Worm (Caenorhabditis elegans): ENCODE measurements around the gene msp-77.

Gene msp-77

DNA sequence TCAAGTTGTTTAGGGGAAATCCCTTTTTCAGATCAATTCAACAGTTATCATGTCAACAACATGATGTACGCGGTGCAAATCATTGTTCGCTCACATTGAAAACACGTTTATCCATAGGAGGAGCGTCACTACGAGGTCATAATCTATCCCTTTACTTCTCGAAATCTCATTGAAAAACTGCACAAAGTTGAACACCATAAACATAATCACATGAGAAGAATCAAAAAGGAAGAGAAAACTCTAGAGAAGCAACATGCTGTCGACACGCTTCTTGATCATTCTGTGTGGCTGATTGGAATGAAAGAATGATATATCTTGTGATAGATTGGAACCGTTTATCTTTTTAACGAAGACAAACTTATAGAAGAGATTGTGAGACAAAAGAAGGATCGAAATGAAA lies 26.5 kb upstream of the msp-77 start (continued):
- no peak for TF ChIP-seq unc-86 (tag; optimal IDR thresholded peaks at IDR 0.05)
- no peak for TF ChIP-seq unc-98 (GFP tag; IDR thresholded peaks at IDR 0.05)
- no peak for TF ChIP-seq mef-2 (tag; optimal IDR thresholded peaks at IDR 0.05)
- TF ChIP-seq sox-4 (tag; optimal IDR thresholded peaks at IDR 0.05) = no peak
- TF ChIP-seq C34B4.2 (tag; optimal IDR thresholded peaks at IDR 0.05) = no peak
- no peak for TF ChIP-seq pax-3 (tag; optimal IDR thresholded peaks at IDR 0.05)
- peak; percentile 56 for TF ChIP-seq lir-3 (tag; optimal IDR thresholded peaks at IDR 0.05; ENCODE audit: poor library complexity)
- peak; percentile 96 for TF ChIP-seq nhr-20 (tag; optimal IDR thresholded peaks at IDR 0.05)
- peak; percentile 71 for TF ChIP-seq nhr-47 (tag; optimal IDR thresholded peaks at IDR 0.05)
- peak; percentile 84 for TF ChIP-seq tbx-2 (tag; optimal IDR thresholded peaks at IDR 0.05)
- no peak for TF ChIP-seq fkh-8 (tag; optimal IDR thresholded peaks at IDR 0.05)
- TF ChIP-seq lin-14 (GFP tag; optimal IDR thresholded peaks at IDR 0.05) = peak; percentile 84
- peak; percentile 89 for TF ChIP-seq unc-130 (tag; optimal IDR thresholded peaks at IDR 0.05)
- TF ChIP-seq mdl-1 (tag; optimal IDR thresholded peaks at IDR 0.05) = peak in 1 of 2 experiments; percentile 64
- peak; percentile 61 to 74 for TF ChIP-seq lsy-2 (tag; optimal IDR thresholded peaks at IDR 0.05)
- TF ChIP-seq blmp-1 (tag; optimal IDR thresholded peaks at IDR 0.05) = peak; percentile 94
- peak in 1 of 2 experiments; percentile 74 for TF ChIP-seq lin-35 (GFP tag; optimal IDR thresholded peaks at IDR 0.05)
- TF ChIP-seq hlh-17 (GFP tag; optimal IDR thresholded peaks at IDR 0.05; ENCODE audit: borderline replicate concordance) = no peak
- TF ChIP-seq C16A3.4 (tag; optimal IDR thresholded peaks at IDR 0.05) = peak; percentile 44

DNA sequence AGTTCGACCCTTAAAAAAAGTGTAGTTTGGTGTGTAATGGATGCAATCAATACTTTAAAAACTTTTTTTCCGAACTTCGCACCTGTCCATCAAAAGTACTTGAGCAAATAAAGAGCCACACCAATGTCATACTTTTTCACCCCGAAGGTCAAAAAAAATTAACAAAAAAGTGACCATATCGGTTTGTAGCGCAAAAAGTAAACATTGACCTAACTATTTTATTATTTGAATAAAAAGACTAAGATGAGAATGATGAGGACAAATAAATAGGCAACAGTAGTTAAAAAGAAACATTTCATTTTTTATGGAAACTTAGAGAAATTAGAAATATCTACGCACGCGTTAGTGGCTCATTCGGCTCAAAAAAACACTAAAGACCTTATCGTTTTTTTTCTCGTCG lies 25.1 kb upstream of the msp-77 start:
- TF ChIP-seq lin-15B (tag; optimal IDR thresholded peaks at IDR 0.05) (no peak), lin-14 (GFP tag; optimal IDR thresholded peaks at IDR 0.05) (peak; percentile 31), ztf-4 (tag; optimal IDR thresholded peaks at IDR 0.05) (no peak), tbx-2 (tag; optimal IDR thresholded peaks at IDR 0.05) (peak; percentile 45), nhr-77 (tag; optimal IDR thresholded peaks at IDR 0.05) (peak; percentile 16), nhr-85 (tag) (no peak)

DNA sequence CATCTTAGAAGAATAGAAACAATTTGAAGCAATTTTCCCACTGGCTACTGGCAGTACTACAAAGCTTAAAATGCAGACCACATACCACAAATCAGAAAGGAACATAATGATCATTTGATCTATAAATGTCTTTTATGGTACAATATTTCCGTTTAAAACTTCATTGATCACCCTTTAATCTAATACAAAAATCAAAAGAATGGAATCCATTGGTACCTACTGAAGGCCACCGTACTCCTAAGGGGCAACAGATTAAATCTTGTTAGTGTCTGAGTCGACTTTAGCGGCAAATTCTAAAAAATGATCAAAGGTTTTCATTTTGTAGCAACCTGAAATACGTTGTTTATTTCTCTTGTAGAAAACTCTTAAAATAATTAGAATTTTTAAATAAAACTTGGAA lies 22.2 kb upstream of the msp-77 start:
- TF ChIP-seq nhr-20 (tag; optimal IDR thresholded peaks at IDR 0.05) (peak; percentile 52), hpl-2 (GFP tag; optimal IDR thresholded peaks at IDR 0.05) (no peak), efl-1 (optimal IDR thresholded peaks at IDR 0.05) (no peak), efl-1 (GFP tag; optimal IDR thresholded peaks at IDR 0.05 in 1 of 2) (peak in 1 of 2 experiments; percentile 53), nhr-85 (tag) (peak; percentile 86), lsy-2 (tag; optimal IDR thresholded peaks at IDR 0.05) (peak in 1 of 2 experiments; percentile 29), swsn-7 (tag; optimal IDR thresholded peaks at IDR 0.05) (no peak)

DNA sequence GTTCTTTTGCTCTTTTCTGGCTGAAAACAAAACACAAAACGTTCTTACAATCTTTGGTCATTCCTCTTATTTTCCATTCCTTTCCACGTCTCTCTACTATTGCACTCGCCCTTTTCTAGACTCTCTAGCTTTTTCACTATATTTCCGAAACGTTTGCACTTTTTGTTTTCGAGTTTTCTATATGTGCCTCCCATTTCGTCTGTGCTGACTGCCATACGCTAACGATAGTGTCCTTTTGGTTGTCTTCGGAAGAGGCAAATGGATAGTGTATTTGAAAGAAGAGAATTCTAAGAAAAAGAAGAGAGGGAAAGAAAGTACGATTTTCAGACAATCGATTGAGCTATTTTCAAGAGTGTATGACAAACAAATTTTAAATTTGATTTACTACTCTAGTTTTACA lies 21.6 kb upstream of the msp-77 start:
- no peak for TF ChIP-seq efl-3 (GFP tag; optimal IDR thresholded peaks at IDR 0.05)
- TF ChIP-seq unc-98 (GFP tag; IDR thresholded peaks at IDR 0.05) = no peak
- no peak for TF ChIP-seq ceh-63 (GFP tag; optimal IDR thresholded peaks at IDR 0.05)
- TF ChIP-seq pqm-1 (tag; optimal IDR thresholded peaks at IDR 0.05) = no peak
- peak; percentile 8 for TF ChIP-seq snu-23 (GFP tag; optimal IDR thresholded peaks at IDR 0.05)
- TF ChIP-seq nhr-19 (GFP tag; conservative IDR thresholded peaks at IDR 0.05) = no peak
- peak; percentile 3 for TF ChIP-seq rnt-1 (tag; optimal IDR thresholded peaks at IDR 0.05)
- TF ChIP-seq unc-30 (tag; optimal IDR thresholded peaks at IDR 0.05) = no peak
- TF ChIP-seq mep-1 (tag; optimal IDR thresholded peaks at IDR 0.05) = peak; percentile 14
- peak; percentile 39 for TF ChIP-seq elt-2 (tag; optimal IDR thresholded peaks at IDR 0.05)
- TF ChIP-seq ceh-82 (tag; optimal IDR thresholded peaks at IDR 0.05) = peak in 1 of 3 experiments; percentile 22
- TF ChIP-seq nhr-47 (tag; optimal IDR thresholded peaks at IDR 0.05) = no peak
- no peak for TF ChIP-seq aly-2 (tag; optimal IDR thresholded peaks at IDR 0.05)
- peak in 1 of 2 experiments; percentile 11 for TF ChIP-seq lsy-2 (tag; optimal IDR thresholded peaks at IDR 0.05)
- no peak for TF ChIP-seq grh-1 (GFP tag; IDR thresholded peaks at IDR 0.05)
- no peak for TF ChIP-seq unc-130 (tag; optimal IDR thresholded peaks at IDR 0.05)
- TF ChIP-seq nhr-71 (tag; optimal IDR thresholded peaks at IDR 0.05) = peak; percentile 37
- TF ChIP-seq hlh-4 (tag; optimal IDR thresholded peaks at IDR 0.05) = no peak
- TF ChIP-seq hlh-17 (GFP tag; optimal IDR thresholded peaks at IDR 0.05; ENCODE audit: borderline replicate concordance) = no peak
- TF ChIP-seq unc-86 (tag; optimal IDR thresholded peaks at IDR 0.05) = no peak
- no peak for TF ChIP-seq nhr-11 (tag; optimal IDR thresholded peaks at IDR 0.05)
- no peak for TF ChIP-seq ama-1 (optimal IDR thresholded peaks at IDR 0.05)
- peak; percentile 64 for TF ChIP-seq lin-14 (GFP tag; optimal IDR thresholded peaks at IDR 0.05)
- peak in 1 of 2 experiments; percentile 26 for TF ChIP-seq lin-35 (GFP tag; optimal IDR thresholded peaks at IDR 0.05)
- TF ChIP-seq egl-27 (tag; optimal IDR thresholded peaks at IDR 0.05) = no peak

All from whole organism, L1 larva.